Worm (Caenorhabditis elegans): ENCODE measurements around the gene F33G12.6.

DNA sequence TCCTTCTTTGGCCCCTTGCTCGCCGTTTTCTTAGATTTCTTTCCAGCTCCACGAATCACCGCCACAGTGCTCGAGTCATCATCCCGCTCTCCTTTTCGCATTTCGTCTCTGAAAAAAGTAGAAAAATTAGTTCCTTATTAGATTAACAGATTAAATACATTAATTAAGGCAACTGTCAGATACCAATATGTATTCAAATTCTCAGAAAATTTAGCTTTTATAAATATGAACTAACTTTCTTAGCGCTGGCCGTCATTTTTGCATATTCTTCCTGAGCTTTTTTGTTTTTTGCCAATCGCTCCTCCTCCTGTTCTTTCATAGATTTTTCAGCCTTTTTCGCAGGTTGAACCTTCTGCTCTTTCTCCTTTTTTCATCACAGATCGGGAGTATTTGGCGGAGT lies 49.9 kb downstream of the F33G12.6 start, which contains the start of gene C04G6.6:
- no peak for TF ChIP-seq madf-3 (GFP tag; IDR thresholded peaks at IDR 0.05)
- TF ChIP-seq nfya-1 (tag; optimal IDR thresholded peaks at IDR 0.05; ENCODE audit: borderline replicate concordance, insufficient read depth), result no peak
- TF ChIP-seq attf-6 (GFP tag; IDR thresholded peaks at IDR 0.05), result no peak
- no peak for TF ChIP-seq let-607 (tag; optimal IDR thresholded peaks at IDR 0.05)

Measured in whole organism, young adult.